Worm (Caenorhabditis elegans) whole organism, L4 larva: ENCODE measurements around the gene F58H1.6.

Experiments used
- egl-43 ChIP-seq: fragments of 200-800 bp; sonication (Bioruptor generic); IDR thresholded peaks from 2 replicates; pipeline ENCODE4 v1.3.6; 2022; ENCODE audit warnings: missing genetic modification reagents, missing genetic modification characterization, missing compliant biosample characterization
- nhr-25 ChIP-seq: sonication (generic microtip); optimal IDR thresholded peaks from 2 replicates; lab custom pipeline; 2017; ENCODE audit warnings: missing genetic modification characterization, mild to moderate bottlenecking, missing compliant biosample characterization, antibody characterized with exemption, moderate library complexity, borderline replicate concordance; ENCODE audit not compliant: insufficient read depth
- unc-39 ChIP-seq: sonication (generic microtip); optimal IDR thresholded peaks from 2 replicates; lab custom pipeline; 2017; ENCODE audit warnings: missing biosample characterization, missing genetic modification characterization

DNA sequence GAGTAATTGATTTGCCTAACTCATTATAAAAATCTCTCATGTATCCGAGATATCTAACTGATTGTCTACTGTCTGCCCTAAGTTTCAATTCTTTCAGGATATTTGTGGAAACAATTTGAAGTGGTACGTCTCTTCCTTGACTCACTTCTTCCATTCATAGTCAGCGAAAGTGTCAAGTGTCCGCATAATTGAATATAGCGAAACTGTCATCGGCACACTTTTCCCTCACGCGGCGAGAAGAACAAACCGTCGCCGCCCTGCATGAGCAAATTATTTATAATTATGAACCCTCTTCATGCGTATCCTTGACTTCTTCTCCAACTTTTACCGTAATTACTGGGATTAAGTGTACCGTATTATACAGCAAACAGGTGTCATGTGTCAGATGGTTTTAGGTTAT, 6.2 kb downstream of the F58H1.6 start:
- TF ChIP-seq unc-39 (tag; lab: Kevin White, UChicago) (no peak), nhr-25 (tag; lab: Kevin White, UChicago) (no peak), egl-43 (GFP tag; lab: Robert Waterston, UW) (no peak)
